Worm (Caenorhabditis elegans): ENCODE measurements around the gene Y41G9A.5.

- TF ChIP-seq daf-12 (tag; optimal IDR thresholded peaks at IDR 0.05) (no peak), ces-1 (GFP tag; optimal IDR thresholded peaks at IDR 0.05) (no peak)
These were observed 7.4 kb upstream of the Y41G9A.5 start for ce11 chrX:2939085-2939484.
